Fruit fly (Drosophila melanogaster) whole organism, embryonic: ENCODE measurements around the gene inaF-B.

Source experiments
- CG11085 ChIP-seq: fragments of 200-800 bp; sonication (Bioruptor generic); IDR thresholded peaks from 2 replicates; pipeline ENCODE4 v1.3.6; 2022; ENCODE audit warnings: missing biosample characterization, missing genetic modification characterization
- CG11723 ChIP-seq: fragments of 200-800 bp; sonication (Bioruptor generic); optimal IDR thresholded peaks from 2 replicates; lab custom pipeline; 2017; ENCODE audit warnings: missing biosample characterization, mild to moderate bottlenecking, missing genetic modification characterization
- CG12219 ChIP-seq: fragments of 200-800 bp; sonication (Bioruptor generic); optimal IDR thresholded peaks from 3 replicates; lab custom pipeline; 2018; ENCODE audit warnings: missing biosample characterization, mild to moderate bottlenecking, missing genetic modification characterization
- CG12299 ChIP-seq: fragments of 200-800 bp; sonication (Bioruptor generic); optimal IDR thresholded peaks from 2 replicates; lab custom pipeline; 2018; ENCODE audit warnings: missing biosample characterization, mild to moderate bottlenecking, missing genetic modification characterization
- CG12942 ChIP-seq: fragments of 200-800 bp; sonication (Bioruptor generic); optimal IDR thresholded peaks from 3 replicates; lab custom pipeline; 2016; ENCODE audit warnings: missing biosample characterization, missing genetic modification characterization
- CG14710 ChIP-seq: fragments of 200-800 bp; sonication (Bioruptor generic); optimal IDR thresholded peaks from 3 replicates; lab custom pipeline; 2019; ENCODE audit warnings: missing biosample characterization, mild to moderate bottlenecking, missing genetic modification characterization, moderate library complexity
- CG14965 ChIP-seq: fragments of 200-800 bp; sonication (Bioruptor generic); optimal IDR thresholded peaks from 2 replicates; lab custom pipeline; 2016; ENCODE audit warnings: missing biosample characterization, missing genetic modification characterization, borderline replicate concordance
- CG1647 ChIP-seq: fragments of 200-800 bp; sonication (Bioruptor generic); optimal IDR thresholded peaks from 3 replicates; lab custom pipeline; 2016; ENCODE audit warnings: missing biosample characterization, missing genetic modification characterization
- CG16815 ChIP-seq: fragments of 200-800 bp; sonication (Bioruptor generic); optimal IDR thresholded peaks from 3 replicates; lab custom pipeline; 2017; ENCODE audit warnings: missing biosample characterization, mild to moderate bottlenecking, missing genetic modification characterization
- CG16863 ChIP-seq: fragments of 200-800 bp; sonication (Bioruptor generic); optimal IDR thresholded peaks from 3 replicates; lab custom pipeline; 2016; ENCODE audit warnings: missing biosample characterization, missing genetic modification characterization
- CG18262 ChIP-seq: fragments of 200-800 bp; optimal IDR thresholded peaks from 3 replicates; lab custom pipeline; 2019; ENCODE audit warnings: missing biosample characterization, mild to moderate bottlenecking, missing genetic modification characterization, moderate library complexity
- CG2116 ChIP-seq: fragments of 200-800 bp; sonication (Bioruptor generic); optimal IDR thresholded peaks from 3 replicates; lab custom pipeline; 2018; ENCODE audit warnings: missing biosample characterization, mild to moderate bottlenecking, missing genetic modification characterization
- CG30020 ChIP-seq: fragments of 200-800 bp; optimal IDR thresholded peaks from 2 replicates; lab custom pipeline; 2019; ENCODE audit warnings: missing biosample characterization, mild to moderate bottlenecking, missing genetic modification characterization, moderate library complexity
- CG30431 ChIP-seq: fragments of 200-800 bp; sonication (Bioruptor generic); optimal IDR thresholded peaks from 2 replicates; lab custom pipeline; 2017; ENCODE audit warnings: missing biosample characterization, missing genetic modification characterization
- CG31441 ChIP-seq: fragments of 200-800 bp; sonication (Bioruptor generic); IDR thresholded peaks from 2 replicates; pipeline ENCODE4 v1.3.6; 2022; ENCODE audit warnings: missing biosample characterization, missing genetic modification characterization
- CG3995 ChIP-seq: fragments of 200-800 bp; sonication (Bioruptor generic); optimal IDR thresholded peaks from 3 replicates; lab custom pipeline; 2016; ENCODE audit warnings: missing biosample characterization, missing genetic modification characterization
- CG4424 ChIP-seq: fragments of 200-800 bp; sonication (Bioruptor generic); optimal IDR thresholded peaks from 3 replicates; lab custom pipeline; 2016; ENCODE audit warnings: missing biosample characterization, missing genetic modification characterization
- CG8089 ChIP-seq: fragments of 200-800 bp; sonication (Bioruptor generic); optimal IDR thresholded peaks from 3 replicates; lab custom pipeline; 2016; ENCODE audit warnings: missing biosample characterization, missing genetic modification characterization
- CG8281 ChIP-seq: fragments of 200-800 bp; sonication (Bioruptor generic); optimal IDR thresholded peaks from 2 replicates; lab custom pipeline; 2018; ENCODE audit warnings: missing biosample characterization, mild to moderate bottlenecking, missing genetic modification characterization, moderate library complexity
- CG8944 ChIP-seq: fragments of 200-800 bp; sonication (Bioruptor generic); optimal IDR thresholded peaks from 3 replicates; lab custom pipeline; 2016; ENCODE audit warnings: missing biosample characterization, missing genetic modification characterization
- D ChIP-seq, 2 experiments: fragments of 200-800 bp in 1 of 2; fragments of >200 bp in 1 of 2; sonication (Bioruptor generic) in 1 of 2; optimal IDR thresholded peaks; 2 replicates in 1 of 2; 3 replicates in 1 of 2; lab custom pipeline; 2017; ENCODE audit warnings: mild to moderate bottlenecking in 1 of 2, missing biosample characterization in 1 of 2, missing genetic modification characterization in 1 of 2, missing genetic modification reagents in 1 of 2
- Fer3 ChIP-seq: fragments of 200-800 bp; sonication (Bioruptor generic); optimal IDR thresholded peaks from 2 replicates; lab custom pipeline; 2018; ENCODE audit warnings: missing biosample characterization, mild to moderate bottlenecking, missing genetic modification characterization, moderate library complexity
- Gug ChIP-seq: fragments of 200-800 bp; sonication (Bioruptor generic); IDR thresholded peaks from 4 replicates; pipeline ENCODE4 v1.3.6; 2022; ENCODE audit warnings: missing biosample characterization, missing genetic modification characterization
- Mes4 ChIP-seq: fragments of 200-800 bp; sonication (Bioruptor generic); optimal IDR thresholded peaks from 2 replicates; lab custom pipeline; 2016; ENCODE audit warnings: missing biosample characterization, missing genetic modification characterization
- Oaz ChIP-seq: fragments of 200-800 bp; sonication (Bioruptor generic); IDR thresholded peaks from 2 replicates; pipeline ENCODE4 v1.3.6; 2022; ENCODE audit warnings: missing biosample characterization, missing genetic modification characterization
- Oli ChIP-seq: fragments of 200-800 bp; sonication (Bioruptor generic); optimal IDR thresholded peaks from 2 replicates; lab custom pipeline; 2018; ENCODE audit warnings: missing biosample characterization, mild to moderate bottlenecking, missing genetic modification characterization, moderate library complexity
- Optix ChIP-seq: fragments of 200-800 bp; sonication (Bioruptor generic); IDR thresholded peaks from 3 replicates; pipeline ENCODE4 v1.3.6; 2022; ENCODE audit warnings: missing biosample characterization, missing genetic modification characterization
- Taf1 ChIP-seq: fragments of 200-800 bp; sonication (Bioruptor generic); IDR thresholded peaks from 2 replicates; pipeline ENCODE4 v1.3.6; 2022; ENCODE audit warnings: missing biosample characterization, missing genetic modification characterization
- Trl ChIP-seq, 3 experiments: fragments of >200 bp in 2 of 3; fragments of 200-800 bp in 1 of 3; sonication (Bioruptor generic) in 1 of 3; optimal IDR thresholded peaks; 2 replicates in 1 of 3; 3 replicates in 2 of 3; lab custom pipeline; 2016 to 2017; ENCODE audit warnings: missing biosample characterization in 1 of 3, missing genetic modification characterization in 1 of 3
- Xbp1 ChIP-seq: fragments of 200-800 bp; sonication (Bioruptor generic); optimal IDR thresholded peaks from 3 replicates; lab custom pipeline; 2016; ENCODE audit warnings: missing biosample characterization, mild to moderate bottlenecking, missing genetic modification characterization
- ab ChIP-seq: fragments of 200-800 bp; sonication (Bioruptor generic); optimal IDR thresholded peaks from 2 replicates; lab custom pipeline; 2016; ENCODE audit warnings: missing biosample characterization, missing genetic modification characterization
- ac ChIP-seq: fragments of 200-800 bp; sonication (Bioruptor generic); optimal IDR thresholded peaks from 3 replicates; lab custom pipeline; 2017; ENCODE audit warnings: missing biosample characterization, mild to moderate bottlenecking, missing genetic modification characterization
- bab2 ChIP-seq: fragments of 200-800 bp; sonication (Bioruptor generic); optimal IDR thresholded peaks from 2 replicates; lab custom pipeline; 2016; ENCODE audit warnings: missing biosample characterization, missing genetic modification characterization
- bsh ChIP-seq, 2 experiments: fragments of 200-800 bp; sonication (Bioruptor generic); optimal IDR thresholded peaks; 2 replicates each; lab custom pipeline; 2017 to 2018; ENCODE audit warnings: mild to moderate bottlenecking in 2 of 2, missing biosample characterization in 2 of 2, missing genetic modification characterization in 2 of 2, moderate library complexity in 1 of 2
- caup ChIP-seq: fragments of 200-800 bp; sonication (Bioruptor generic); optimal IDR thresholded peaks from 3 replicates; lab custom pipeline; 2017; ENCODE audit warnings: missing biosample characterization, mild to moderate bottlenecking, missing genetic modification characterization, moderate library complexity; ENCODE audit not compliant: severe bottlenecking
- crol ChIP-seq: fragments of 200-800 bp; sonication (Bioruptor generic); IDR thresholded peaks from 2 replicates; pipeline ENCODE4 v1.3.6; 2022; ENCODE audit warnings: missing biosample characterization, missing genetic modification characterization
- dan ChIP-seq: fragments of 200-800 bp; sonication (Bioruptor generic); IDR thresholded peaks from 2 replicates; pipeline ENCODE4 v1.3.6; 2022; ENCODE audit warnings: missing biosample characterization, missing genetic modification characterization
- dmrt11E ChIP-seq: fragments of 200-800 bp; sonication (Bioruptor generic); optimal IDR thresholded peaks from 3 replicates; lab custom pipeline; 2018; ENCODE audit warnings: missing biosample characterization, mild to moderate bottlenecking, missing genetic modification characterization, moderate library complexity
- dmrt99B ChIP-seq: fragments of 200-800 bp; sonication (Bioruptor generic); optimal IDR thresholded peaks from 2 replicates; lab custom pipeline; 2018; ENCODE audit warnings: missing biosample characterization, mild to moderate bottlenecking, missing genetic modification characterization, moderate library complexity
- ems ChIP-seq: fragments of 200-800 bp; sonication (Bioruptor generic); optimal IDR thresholded peaks from 3 replicates; lab custom pipeline; 2016; ENCODE audit warnings: missing biosample characterization, missing genetic modification characterization
- esg ChIP-seq: fragments of 200-800 bp; sonication (Bioruptor generic); conservative IDR thresholded peaks from 2 replicates; pipeline ENCODE4 v1.3.6; 2022; ENCODE audit warnings: missing biosample characterization, missing genetic modification characterization
- fd3F ChIP-seq: fragments of 200-800 bp; sonication (Bioruptor generic); optimal IDR thresholded peaks from 2 replicates; lab custom pipeline; 2018; ENCODE audit warnings: missing biosample characterization, mild to moderate bottlenecking, missing genetic modification characterization, moderate library complexity
- insv ChIP-seq, 2 experiments: fragments of 200-800 bp; sonication (Bioruptor generic); optimal IDR thresholded peaks; 3 replicates each; lab custom pipeline; 2016 to 2018; ENCODE audit warnings: missing biosample characterization in 2 of 2, missing genetic modification characterization in 2 of 2
- nom ChIP-seq: fragments of 200-800 bp; sonication (Bioruptor generic); optimal IDR thresholded peaks from 2 replicates; lab custom pipeline; 2017; ENCODE audit warnings: missing biosample characterization, missing genetic modification characterization, mild to moderate bottlenecking, moderate library complexity, missing genetic modification reagents
- otp ChIP-seq: fragments of 200-800 bp; sonication (Bioruptor generic); IDR thresholded peaks from 3 replicates; pipeline ENCODE4, ENCODE4 v1.3.6; 2022; ENCODE audit warnings: missing biosample characterization, missing genetic modification characterization
- phol ChIP-seq: fragments of 200-800 bp; sonication (Bioruptor generic); optimal IDR thresholded peaks from 3 replicates; lab custom pipeline; 2018; ENCODE audit warnings: missing biosample characterization, mild to moderate bottlenecking, missing genetic modification characterization, moderate library complexity
- sqz ChIP-seq: fragments of 200-800 bp; sonication (Bioruptor generic); optimal IDR thresholded peaks from 3 replicates; lab custom pipeline; 2018; ENCODE audit warnings: missing biosample characterization, mild to moderate bottlenecking, missing genetic modification characterization
- tin ChIP-seq: fragments of 200-800 bp; sonication (Bioruptor generic); optimal IDR thresholded peaks from 3 replicates; lab custom pipeline; 2016; ENCODE audit warnings: missing biosample characterization, missing genetic modification characterization
- usp ChIP-seq: fragments of >200 bp; optimal IDR thresholded peaks from 2 replicates; lab custom pipeline; 2017; ENCODE audit warnings: missing biosample characterization, missing genetic modification characterization

The inaF-B gene

DNA sequence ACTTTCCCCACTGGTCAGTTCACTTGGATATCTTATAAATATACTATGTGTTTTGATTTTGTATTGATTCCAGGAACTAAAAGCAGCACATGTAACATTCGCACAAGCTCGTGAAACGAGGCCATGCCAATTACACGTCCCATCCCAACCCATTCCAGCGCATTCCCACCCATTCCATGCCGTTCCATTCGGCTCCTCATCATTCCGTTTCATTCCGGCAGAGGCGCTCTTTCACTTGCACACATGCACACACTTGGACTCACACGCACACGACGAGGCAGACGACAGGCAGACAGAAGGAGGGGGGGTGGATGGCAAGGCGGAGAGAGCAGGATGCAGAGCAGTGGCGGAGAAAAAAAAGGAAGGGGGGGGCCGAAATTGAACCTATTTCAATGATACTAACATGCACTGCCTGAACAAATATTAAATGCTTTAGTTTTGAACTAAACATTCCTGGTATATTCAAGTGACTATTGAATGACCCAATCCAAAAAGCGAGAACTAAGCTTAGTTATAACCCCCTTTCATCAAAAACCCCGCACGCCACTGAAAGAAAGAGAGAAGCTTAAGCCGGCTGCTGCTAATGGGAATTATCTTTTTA lies 43.5 kb upstream of the inaF-B start (continued):
- TF ChIP-seq ems (no peak), Mes4 (GFP tag; lab: Kevin White, UChicago) (peak; percentile 31), Oaz (GFP tag; lab: Robert Waterston, UW) (no peak), Oli (tag; lab: Kevin White, UChicago) (peak; percentile 53), CG30431 (GFP tag; lab: Kevin White, UChicago) (peak; percentile 62), sqz (GFP tag; lab: Kevin White, UChicago) (no peak), CG11723 (GFP tag; lab: Kevin White, UChicago) (no peak), Xbp1 (peak; percentile 32), CG18262 (tag; lab: Kevin White, UChicago) (peak; percentile 77), otp (GFP tag; lab: Robert Waterston, UW) (0 out of 3 replicates have a peak, but pooled peaks have one; percentile 33), caup (GFP tag; lab: Kevin White, UChicago) (peak; percentile 3), crol (GFP tag; lab: Robert Waterston, UW) (peak; percentile 65), dmrt11E (peak; percentile 84), esg (GFP tag; lab: Robert Waterston, UW) (peak; percentile 47), CG12299 (tag; lab: Kevin White, UChicago) (no peak), CG31441 (GFP tag; lab: Robert Waterston, UW) (peak; percentile 60), dmrt99B (tag; lab: Kevin White, UChicago) (peak; percentile 55), fd3F (GFP tag; lab: Kevin White, UChicago) (no peak), CG3995 (GFP tag; lab: Kevin White, UChicago) (no peak), usp (no peak), tin (peak; percentile 55), CG12942 (GFP tag; lab: Kevin White, UChicago) (peak; percentile 12), bab2 (GFP tag; lab: Kevin White, UChicago) (peak; percentile 9), Fer3 (tag; lab: Kevin White, UChicago) (peak; percentile 15), CG16815 (GFP tag; lab: Kevin White, UChicago) (peak; percentile 63), CG30020 (tag; lab: Kevin White, UChicago) (peak; percentile 7), CG12219 (GFP tag; lab: Kevin White, UChicago) (peak; percentile 34), D (optimal IDR thresholded peaks at IDR 0.05; lab: Kevin White, UChicago) (no peak), D (GFP tag; optimal IDR thresholded peaks at IDR 0.05; lab: Kevin White, UChicago) (peak; percentile 71), CG14965 (GFP tag; lab: Kevin White, UChicago) (no peak), Gug (GFP tag; lab: Robert Waterston, UW) (peak; percentile 20; the same call in 1 of the 4 replicates), nom (GFP tag; lab: Kevin White, UChicago) (peak; percentile 92), Optix (GFP tag; lab: Robert Waterston, UW) (peak; percentile 56; the same call in 1 of the 3 replicates), CG8089 (GFP tag; lab: Kevin White, UChicago) (peak; percentile 15), CG8944 (peak; percentile 15), CG4424 (peak; percentile 59), Trl (optimal IDR thresholded peaks at IDR 0.05; lab: Kevin White, UChicago) (peak in 1 of 2 experiments; percentile 18), Trl (GFP tag; optimal IDR thresholded peaks at IDR 0.05; lab: Kevin White, UChicago) (peak; percentile 24), CG14710 (tag; lab: Kevin White, UChicago) (peak; percentile 70), phol (peak; percentile 65), ab (GFP tag; lab: Kevin White, UChicago) (no peak), CG16863 (GFP tag; lab: Kevin White, UChicago) (peak; percentile 46), Taf1 (GFP tag; lab: Robert Waterston, UW) (no peak), CG2116 (GFP tag; lab: Kevin White, UChicago) (no peak), CG1647 (GFP tag; lab: Kevin White, UChicago) (no peak), ac (GFP tag; lab: Kevin White, UChicago) (peak; percentile 12), bsh (GFP tag; optimal IDR thresholded peaks at IDR 0.05; lab: Kevin White, UChicago) (peak; percentile 67 to 91), CG11085 (GFP tag; lab: Robert Waterston, UW) (no peak), dan (GFP tag; lab: Robert Waterston, UW) (peak; percentile 30; the same call in 1 of the 2 replicates), insv (GFP tag; optimal IDR thresholded peaks at IDR 0.05; lab: Kevin White, UChicago) (no peak), CG8281 (peak; percentile 0)
